Worm (Caenorhabditis elegans): Measurements from ENCODE around the gene F23B12.7.

The F23B12.7 gene

ce11 chrV:14438099-14438739 is 11.3 kb upstream of the F23B12.7 start:
- TF ChIP-seq mab-5 (tag; optimal IDR thresholded peaks at IDR 0.05) (no peak), nhr-10 (tag; optimal IDR thresholded peaks at IDR 0.05) (no peak), nhr-129 (tag; optimal IDR thresholded peaks at IDR 0.05) (no peak), peb-1 (tag; optimal IDR thresholded peaks at IDR 0.05) (no peak), unc-39 (tag; optimal IDR thresholded peaks at IDR 0.05) (no peak), lsy-2 (tag; optimal IDR thresholded peaks at IDR 0.05) (no peak), gmeb-1 (tag; optimal IDR thresholded peaks at IDR 0.05) (no peak), lin-13 (GFP tag; optimal IDR thresholded peaks at IDR 0.05) (no peak)

ce11 chrV:14439236-14439635 is 10.3 kb upstream of the F23B12.7 start:
- no peak for TF ChIP-seq ZK546.5 (tag; optimal IDR thresholded peaks at IDR 0.05)
- no peak for TF ChIP-seq egl-27 (tag; optimal IDR thresholded peaks at IDR 0.05)
- no peak for TF ChIP-seq lin-11 (tag; optimal IDR thresholded peaks at IDR 0.05)
- no peak for TF ChIP-seq fos-1 (tag; optimal IDR thresholded peaks at IDR 0.05)
- no peak for TF ChIP-seq dmd-4 (tag; optimal IDR thresholded peaks at IDR 0.05)
- TF ChIP-seq unc-39 (tag; optimal IDR thresholded peaks at IDR 0.05): no peak
- TF ChIP-seq mab-5 (tag; optimal IDR thresholded peaks at IDR 0.05): no peak
- no peak for TF ChIP-seq ztf-11 (tag; optimal IDR thresholded peaks at IDR 0.05)
- TF ChIP-seq nhr-12 (tag; optimal IDR thresholded peaks at IDR 0.05): no peak

ce11 chrV:14440841-14441240 is 8.7 kb upstream of the F23B12.7 start, which contains the start of gene F23B12.4:
TSS of gene F23B12.4 (plus strand) at chrV:14441141.
- TF ChIP-seq C34F6.9 (tag; optimal IDR thresholded peaks at IDR 0.05): no peak
- TF ChIP-seq aly-2 (tag; optimal IDR thresholded peaks at IDR 0.05): no peak
- no peak for TF ChIP-seq blmp-1 (tag; optimal IDR thresholded peaks at IDR 0.05; ENCODE audit: insufficient read depth)
- no peak for TF ChIP-seq egl-27 (tag; optimal IDR thresholded peaks at IDR 0.05)
- no peak for TF ChIP-seq ceh-82 (tag; optimal IDR thresholded peaks at IDR 0.05)
- TF ChIP-seq unc-39 (tag; optimal IDR thresholded peaks at IDR 0.05): no peak
- TF ChIP-seq lsy-2 (tag; optimal IDR thresholded peaks at IDR 0.05): no peak
- no peak for TF ChIP-seq nhr-237 (tag; optimal IDR thresholded peaks at IDR 0.05)

- TF ChIP-seq nhr-21 (tag; optimal IDR thresholded peaks at IDR 0.05): no peak
- TF ChIP-seq aly-2 (tag; optimal IDR thresholded peaks at IDR 0.05): no peak
- no peak for TF ChIP-seq mab-5 (tag; optimal IDR thresholded peaks at IDR 0.05)
- TF ChIP-seq blmp-1 (tag; optimal IDR thresholded peaks at IDR 0.05; ENCODE audit: insufficient read depth): no peak
- TF ChIP-seq snpc-4 (tag; optimal IDR thresholded peaks at IDR 0.05): no peak
- TF ChIP-seq nhr-23 (tag; optimal IDR thresholded peaks at IDR 0.05): no peak
- no peak for TF ChIP-seq F13H6.1 (tag; optimal IDR thresholded peaks at IDR 0.05)
- TF ChIP-seq fos-1 (tag; optimal IDR thresholded peaks at IDR 0.05): no peak
- TF ChIP-seq nhr-10 (tag; optimal IDR thresholded peaks at IDR 0.05): no peak
- no peak for TF ChIP-seq ztf-4 (tag; optimal IDR thresholded peaks at IDR 0.05)
- no peak for TF ChIP-seq unc-62 (GFP tag; optimal IDR thresholded peaks at IDR 0.05)
These were observed 3.0 kb upstream of the F23B12.7 start for ce11 chrV:14446453-14446852.

ce11 chrV:14447240-14447763 is 2.2 kb upstream of the F23B12.7 start, which contains the start of the genes dlat-1 and fntb-1:
TSS of gene dlat-1 (minus strand) at chrV:14447290.
TSS of gene fntb-1 (plus strand) at chrV:14447651.
- TF ChIP-seq dmd-4 (tag; optimal IDR thresholded peaks at IDR 0.05): no peak
- TF ChIP-seq fos-1 (tag; optimal IDR thresholded peaks at IDR 0.05): peak; percentile 80
- TF ChIP-seq ztf-4 (tag; optimal IDR thresholded peaks at IDR 0.05): no peak
- TF ChIP-seq snpc-4 (tag; optimal IDR thresholded peaks at IDR 0.05): no peak
- no peak for TF ChIP-seq ama-1 (optimal IDR thresholded peaks at IDR 0.05)
- peak; percentile 8 for TF ChIP-seq crh-2 (tag; optimal IDR thresholded peaks at IDR 0.05)
- TF ChIP-seq sma-9 (GFP tag; optimal IDR thresholded peaks at IDR 0.05): no peak
- TF ChIP-seq sma-9 (tag; optimal IDR thresholded peaks at IDR 0.05): no peak
- no peak for TF ChIP-seq egl-27 (tag; optimal IDR thresholded peaks at IDR 0.05)
- peak; percentile 10 for TF ChIP-seq gmeb-1 (tag; optimal IDR thresholded peaks at IDR 0.05)
- peak; percentile 9 for TF ChIP-seq unc-55 (GFP tag; optimal IDR thresholded peaks at IDR 0.05)

ce11 chrV:14448669-14449068 is 828 bp upstream of the F23B12.7 start:
- TF ChIP-seq nhr-21 (tag; optimal IDR thresholded peaks at IDR 0.05) (peak; percentile 35), ztf-11 (tag; optimal IDR thresholded peaks at IDR 0.05) (no peak)
